Worm (Caenorhabditis elegans): ENCODE measurements around the gene srh-119.

- no peak for TF ChIP-seq T22C8.4 (GFP tag; IDR thresholded peaks at IDR 0.05)
- no peak for TF ChIP-seq med-1 (GFP tag; optimal IDR thresholded peaks at IDR 0.05; ENCODE audit: insufficient read depth)
- TF ChIP-seq klf-2 (GFP tag; conservative IDR thresholded peaks at IDR 0.05), result no peak
- no peak for TF ChIP-seq flt-1 (GFP tag; IDR thresholded peaks at IDR 0.05)
These were observed 28.4 kb downstream of the srh-119 start for ce11 chrV:17000635-17001034.

Measured in whole organism, midembryonic.